Worm (Caenorhabditis elegans): ENCODE data around the gene T09F3.2.

Gene T09F3.2

ce11 chrII:10382247-10382646 lies 8.7 kb upstream of the T09F3.2 start (continued):
- no peak for TF ChIP-seq F10E7.11 (tag; optimal IDR thresholded peaks at IDR 0.05)
- TF ChIP-seq ekl-4 (GFP tag; IDR thresholded peaks at IDR 0.05): no peak
- no peak for TF ChIP-seq efl-1 (GFP tag; optimal IDR thresholded peaks at IDR 0.05)
- 0 out of 2 replicates have a peak, but pooled peaks have one; percentile 45 for TF ChIP-seq let-526 (GFP tag; IDR thresholded peaks at IDR 0.05)
- TF ChIP-seq F23B12.7 (tag; optimal IDR thresholded peaks at IDR 0.05; ENCODE audit: insufficient read depth): no peak
- TF ChIP-seq ztf-6 (GFP tag; IDR thresholded peaks at IDR 0.05): no peak
- TF ChIP-seq F52B5.7 (tag; optimal IDR thresholded peaks at IDR 0.05): no peak
- no peak for TF ChIP-seq pha-4 (tag; optimal IDR thresholded peaks at IDR 0.05)
- TF ChIP-seq somi-1 (GFP tag; optimal IDR thresholded peaks at IDR 0.05): no peak
- no peak for TF ChIP-seq die-1 (tag; optimal IDR thresholded peaks at IDR 0.05)
- TF ChIP-seq ceh-91 (GFP tag; IDR thresholded peaks at IDR 0.05): no peak
- TF ChIP-seq madf-8 (GFP tag; conservative IDR thresholded peaks at IDR 0.05): no peak
- TF ChIP-seq let-607 (tag; optimal IDR thresholded peaks at IDR 0.05): no peak
- no peak for TF ChIP-seq T26A5.8 (tag; optimal IDR thresholded peaks at IDR 0.05)
- TF ChIP-seq Y53G8AR.9 (GFP tag; conservative IDR thresholded peaks at IDR 0.05): no peak
- TF ChIP-seq xnd-1 (tag; optimal IDR thresholded peaks at IDR 0.05): no peak
- no peak for TF ChIP-seq mel-28 (tag; optimal IDR thresholded peaks at IDR 0.05; ENCODE audit: borderline replicate concordance)
- TF ChIP-seq sptf-2 (GFP tag; optimal IDR thresholded peaks at IDR 0.05): no peak
- no peak for TF ChIP-seq fkh-3 (tag; optimal IDR thresholded peaks at IDR 0.05)
- TF ChIP-seq dpl-1 (GFP tag; optimal IDR thresholded peaks at IDR 0.05): no peak
- TF ChIP-seq snpc-4 (GFP tag; optimal IDR thresholded peaks at IDR 0.05): no peak
- TF ChIP-seq snpc-4 (tag; optimal IDR thresholded peaks at IDR 0.05): peak in 2 of 4 experiments; percentile 41 to 82
- no peak for TF ChIP-seq him-1 (tag; optimal IDR thresholded peaks at IDR 0.05)
- peak; percentile 26 for TF ChIP-seq attf-5 (GFP tag; optimal IDR thresholded peaks at IDR 0.05)
- no peak for TF ChIP-seq sea-2 (GFP tag; IDR thresholded peaks at IDR 0.05)
- TF ChIP-seq F49E8.2 (tag; optimal IDR thresholded peaks at IDR 0.05; ENCODE audit: insufficient read depth): no peak
- no peak for TF ChIP-seq lsy-27 (tag; optimal IDR thresholded peaks at IDR 0.05; ENCODE audit: borderline replicate concordance, insufficient read depth)
- peak; percentile 1 for TF ChIP-seq ztf-26 (tag; optimal IDR thresholded peaks at IDR 0.05)
- peak; percentile 6 for TF ChIP-seq tbp1 (GFP tag; optimal IDR thresholded peaks at IDR 0.05)
- TF ChIP-seq attf-6 (GFP tag; IDR thresholded peaks at IDR 0.05): no peak
- TF ChIP-seq C06A6.2 (GFP tag; conservative IDR thresholded peaks at IDR 0.05): no peak
- TF ChIP-seq cebp-2 (GFP tag; IDR thresholded peaks at IDR 0.05): no peak
- no peak for TF ChIP-seq aptf-3 (GFP tag; IDR thresholded peaks at IDR 0.05)
- TF ChIP-seq Y95B8A.8 (GFP tag; IDR thresholded peaks at IDR 0.05): no peak
- no peak for TF ChIP-seq egl-44 (GFP tag; IDR thresholded peaks at IDR 0.05)
- TF ChIP-seq nfya-2 (GFP tag; IDR thresholded peaks at IDR 0.05): no peak
- no peak for TF ChIP-seq lin-35 (GFP tag; optimal IDR thresholded peaks at IDR 0.05)
- TF ChIP-seq pbrm-1 (GFP tag; IDR thresholded peaks at IDR 0.05): 0 out of 2 replicates have a peak, but pooled peaks have one; percentile 11
- no peak for TF ChIP-seq aptf-2 (GFP tag; conservative IDR thresholded peaks at IDR 0.05)
- TF ChIP-seq sdz-38 (tag; optimal IDR thresholded peaks at IDR 0.05): no peak
- TF ChIP-seq nfya-1 (tag; optimal IDR thresholded peaks at IDR 0.05; ENCODE audit: borderline replicate concordance, insufficient read depth): no peak
- no peak for TF ChIP-seq atf-7 (tag; optimal IDR thresholded peaks at IDR 0.05)
- TF ChIP-seq akir-1 (GFP tag; optimal IDR thresholded peaks at IDR 0.05): no peak
- no peak for TF ChIP-seq nfyb-1 (GFP tag; IDR thresholded peaks at IDR 0.05)
- no peak for TF ChIP-seq Y79H2A.3 (GFP tag; conservative IDR thresholded peaks at IDR 0.05)
- no peak for TF ChIP-seq nhr-90 (tag; optimal IDR thresholded peaks at IDR 0.05)
- TF ChIP-seq madf-3 (GFP tag; IDR thresholded peaks at IDR 0.05): no peak
- peak; percentile 81 for TF ChIP-seq zfh-2 (GFP tag; conservative IDR thresholded peaks at IDR 0.05)
- peak; percentile 30 for TF ChIP-seq lin-40 (tag; optimal IDR thresholded peaks at IDR 0.05)

All from whole organism, young adult.